Worm (Caenorhabditis elegans) whole organism, mixed stage, embryonic: ENCODE measurements around the gene C28A5.2.

Experiments used
- drap-1 ChIP-seq: fragments of 200-800 bp; sonication (Bioruptor generic); optimal IDR thresholded peaks from 3 replicates; lab custom pipeline; 2018; ENCODE audit warnings: mild to moderate bottlenecking, missing genetic modification characterization, missing compliant biosample characterization
- snpc-4 ChIP-seq: fragments of 150-350 bp; optimal IDR thresholded peaks from 2 replicates; lab custom pipeline; 2014; ENCODE audit warnings: missing biosample characterization, missing genetic modification characterization
- unc-62 ChIP-seq: fragments of 150-350 bp; optimal IDR thresholded peaks from 2 replicates; lab custom pipeline; 2014; ENCODE audit warnings: missing biosample characterization, missing genetic modification reagents, missing genetic modification characterization
- ztf-11 ChIP-seq: fragments of 150-350 bp; optimal IDR thresholded peaks from 2 replicates; lab custom pipeline; 2014; ENCODE audit warnings: missing biosample characterization, missing genetic modification characterization

DNA sequence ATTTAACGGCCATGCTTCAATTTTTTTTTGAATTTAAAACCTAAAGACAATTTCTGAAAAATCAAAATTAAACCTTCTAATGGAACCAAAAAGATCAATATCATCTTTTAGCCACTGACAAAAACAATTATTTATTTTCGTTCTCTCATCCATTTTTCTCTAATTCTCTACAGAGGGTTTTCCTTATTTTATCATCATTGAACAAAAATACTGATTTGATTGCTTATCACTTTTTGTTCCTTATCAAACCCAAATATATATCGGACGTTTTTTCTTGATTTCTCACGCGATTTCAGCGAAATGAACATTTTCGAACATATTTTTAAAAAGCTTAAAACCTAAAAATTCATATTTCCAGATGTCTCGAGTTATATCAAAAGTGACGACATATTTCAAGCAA lies 26.2 kb downstream of the C28A5.2 start, which contains the start of gene mpc-1:
- TF ChIP-seq unc-62, result no peak
- no peak for TF ChIP-seq snpc-4
- no peak for TF ChIP-seq drap-1 (GFP tag; lab: Kevin White, UChicago)
- TF ChIP-seq ztf-11 (tag; lab: Kevin White, UChicago), result no peak
